Fruit fly (Drosophila melanogaster) whole organism, wandering third instar larva: ENCODE results near the gene Atac1.

ENCODE experiments used
- Abd-B ChIP-seq: fragments of >200 bp; optimal IDR thresholded peaks from 2 replicates; lab custom pipeline; 2017; ENCODE audit warnings: missing biosample characterization, missing genetic modification characterization
- CrebA ChIP-seq: fragments of 200-800 bp; sonication (Bioruptor generic); optimal IDR thresholded peaks from 2 replicates; lab custom pipeline; 2016; ENCODE audit warnings: missing biosample characterization, mild to moderate bottlenecking, missing genetic modification characterization, borderline replicate concordance
- Dfd ChIP-seq: fragments of >200 bp; optimal IDR thresholded peaks from 2 replicates; lab custom pipeline; 2017; ENCODE audit warnings: missing biosample characterization, missing genetic modification characterization
- GATAd ChIP-seq: sonication (Bioruptor generic); optimal IDR thresholded peaks from 2 replicates; lab custom pipeline; 2016; ENCODE audit warnings: missing biosample characterization, missing genetic modification characterization
- HLH106 ChIP-seq: fragments of 200-800 bp; optimal IDR thresholded peaks from 3 replicates; lab custom pipeline; 2019; ENCODE audit warnings: missing biosample characterization, mild to moderate bottlenecking, missing genetic modification characterization, moderate library complexity
- Hnf4 ChIP-seq: fragments of 200-800 bp; sonication (Bioruptor generic); optimal IDR thresholded peaks from 2 replicates; lab custom pipeline; 2016; ENCODE audit warnings: missing biosample characterization, mild to moderate bottlenecking, missing genetic modification characterization
- Jra ChIP-seq: sonication (Bioruptor generic); optimal IDR thresholded peaks from 2 replicates; lab custom pipeline; 2016; ENCODE audit warnings: missing biosample characterization, missing genetic modification characterization
- Myc ChIP-seq: fragments of >200 bp; optimal IDR thresholded peaks from 2 replicates; lab custom pipeline; 2017
- OdsH ChIP-seq: fragments of 200-800 bp; sonication (Bioruptor generic); optimal IDR thresholded peaks from 2 replicates; lab custom pipeline; 2016; ENCODE audit warnings: missing biosample characterization, mild to moderate bottlenecking, missing genetic modification characterization
- Rel ChIP-seq, 2 experiments: fragments of 200-800 bp; sonication (Bioruptor generic) in 1 of 2; optimal IDR thresholded peaks; 2 replicates in 1 of 2; 3 replicates in 1 of 2; lab custom pipeline; 2016 to 2019; ENCODE audit warnings: mild to moderate bottlenecking in 2 of 2, missing biosample characterization in 2 of 2, missing genetic modification characterization in 2 of 2, moderate library complexity in 1 of 2
- brk ChIP-seq: fragments of 200-800 bp; sonication (Bioruptor generic); optimal IDR thresholded peaks from 2 replicates; lab custom pipeline; 2016; ENCODE audit warnings: missing biosample characterization, mild to moderate bottlenecking, missing genetic modification characterization
- dl ChIP-seq, 2 experiments: fragments of 175-275, 200-275 bp in 1 of 2; fragments of 200-275 bp in 1 of 2; sonication (Bioruptor generic); optimal IDR thresholded peaks; lab custom pipeline; 2018; ENCODE audit warnings: mild to moderate bottlenecking in 2 of 2, missing biosample characterization in 2 of 2, missing genetic modification characterization in 2 of 2, moderate library complexity in 2 of 2; ENCODE audit not compliant: partially characterized antibody in 2 of 2, insufficient read depth in 1 of 2
- dsf ChIP-seq: sonication (Bioruptor generic); optimal IDR thresholded peaks from 2 replicates; lab custom pipeline; 2016; ENCODE audit warnings: missing biosample characterization, missing genetic modification characterization, borderline replicate concordance
- foxo ChIP-seq, 2 experiments: fragments of 200-800 bp; sonication (Bioruptor generic); optimal IDR thresholded peaks; 2 replicates in 1 of 2; 3 replicates in 1 of 2; lab custom pipeline; 2016 to 2017; ENCODE audit warnings: missing biosample characterization in 2 of 2, missing genetic modification characterization in 2 of 2
- fru ChIP-seq: fragments of 200-800 bp; sonication (Bioruptor generic); optimal IDR thresholded peaks from 3 replicates; lab custom pipeline; 2016; ENCODE audit warnings: missing biosample characterization, mild to moderate bottlenecking, missing genetic modification characterization
- h ChIP-seq: fragments of 200-800 bp; sonication (Bioruptor generic); optimal IDR thresholded peaks from 3 replicates; lab custom pipeline; 2016; ENCODE audit warnings: missing biosample characterization, mild to moderate bottlenecking, missing genetic modification characterization
- jim ChIP-seq: fragments of 175-275, 200-325 bp; sonication (Bioruptor generic); optimal IDR thresholded peaks from 2 replicates; lab custom pipeline; 2016; ENCODE audit warnings: missing biosample characterization, mild to moderate bottlenecking, missing genetic modification characterization
- pan ChIP-seq: fragments of >200 bp; optimal IDR thresholded peaks from 2 replicates; lab custom pipeline; 2017
- rgr ChIP-seq: fragments of 200-800 bp; sonication (Bioruptor generic); optimal IDR thresholded peaks from 3 replicates; lab custom pipeline; 2016; ENCODE audit warnings: missing biosample characterization, mild to moderate bottlenecking, missing genetic modification characterization
- sage ChIP-seq: fragments of 200-800 bp; sonication (Bioruptor generic); optimal IDR thresholded peaks from 2 replicates; lab custom pipeline; 2016; ENCODE audit warnings: missing biosample characterization, mild to moderate bottlenecking, missing genetic modification characterization
- usp ChIP-seq: fragments of >200 bp; optimal IDR thresholded peaks from 2 replicates; lab custom pipeline; 2017; ENCODE audit warnings: missing biosample characterization, missing genetic modification characterization
- woc ChIP-seq: sonication (Bioruptor generic); optimal IDR thresholded peaks from 2 replicates; lab custom pipeline; 2016; ENCODE audit warnings: missing biosample characterization, mild to moderate bottlenecking, missing genetic modification characterization

Atac1 gene

DNA sequence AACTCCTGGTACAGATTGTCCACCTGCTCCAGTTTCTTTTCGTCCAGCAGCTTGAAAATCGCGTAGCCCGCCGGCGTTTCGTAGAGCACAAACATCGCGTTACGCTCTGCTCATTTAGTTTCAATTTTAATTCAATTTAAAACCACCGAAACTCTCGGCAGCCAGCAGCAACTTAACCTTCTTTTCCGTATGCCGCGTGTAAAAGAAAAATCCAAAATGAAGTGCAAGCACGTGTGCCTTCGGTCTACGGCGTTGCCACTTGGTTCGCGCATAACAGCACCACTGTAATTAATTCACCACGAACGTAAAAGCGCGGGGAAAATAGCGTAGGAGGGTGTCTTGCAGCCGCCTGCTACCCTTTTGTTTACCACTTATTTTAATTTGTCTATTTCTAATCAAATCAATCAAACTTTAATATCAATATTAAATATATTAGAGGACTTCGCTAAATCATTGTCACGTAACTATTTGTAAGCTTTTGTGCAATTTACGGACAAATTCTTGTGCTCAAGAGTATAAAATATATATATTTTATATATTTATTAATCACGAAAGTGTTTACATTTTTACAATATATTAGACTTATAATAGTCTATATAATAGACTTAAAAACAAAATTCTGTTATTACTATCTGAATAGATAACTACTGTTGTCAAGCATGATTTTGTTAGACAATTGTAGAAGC lies 41.5 kb downstream of the Atac1 start, which contains the start of gene nop5 (continued):
- TF ChIP-seq dl (GFP tag; optimal IDR thresholded peaks at IDR 0.05; lab: Kevin White, UChicago; ENCODE audit: insufficient read depth in 1 of 2, partially characterized antibody in 2 of 2) (no peak), h (GFP tag; lab: Kevin White, UChicago) (no peak), CrebA (GFP tag; lab: Kevin White, UChicago) (no peak), jim (GFP tag; lab: Kevin White, UChicago) (no peak), foxo (GFP tag; optimal IDR thresholded peaks at IDR 0.05; lab: Kevin White, UChicago) (no peak), GATAd (GFP tag; lab: Kevin White, UChicago) (no peak), Rel (GFP tag; optimal IDR thresholded peaks at IDR 0.05; lab: Kevin White, UChicago) (no peak), Rel (tag; optimal IDR thresholded peaks at IDR 0.05; lab: Kevin White, UChicago) (peak; percentile 24), woc (GFP tag; lab: Kevin White, UChicago) (peak; percentile 55), sage (GFP tag; lab: Kevin White, UChicago) (no peak), rgr (no peak), Myc (lab: Kevin White, UChicago) (peak; percentile 60), brk (no peak), pan (lab: Kevin White, UChicago) (peak; percentile 87)
- TF ChIP-seq, all 38 proteins: peak for 9

DNA sequence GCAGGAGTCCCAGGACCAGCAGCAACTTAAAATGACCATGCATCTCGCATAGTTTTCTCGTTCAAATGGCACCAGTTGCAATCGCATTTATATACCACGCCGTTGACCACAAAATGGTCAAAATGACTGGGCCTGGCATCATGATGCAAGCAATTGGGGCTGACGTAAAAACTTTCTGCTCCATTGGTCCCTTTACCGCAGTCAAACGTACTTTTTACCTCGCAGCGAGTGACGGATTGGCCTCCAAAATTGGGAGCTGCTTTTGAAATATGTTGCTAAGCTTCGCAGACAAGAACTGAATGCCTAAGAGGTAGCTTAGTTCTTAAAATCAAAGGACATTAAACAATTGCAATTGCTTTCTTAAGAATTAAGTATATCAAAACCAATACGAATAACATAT lies 43.8 kb downstream of the Atac1 start, which contains the start of gene CG32829:
TSS of gene CG32829 (minus strand) at position 101 of the 400 bp plus-strand sequence.
- TF ChIP-seq Dfd (GFP tag; lab: Kevin White, UChicago) (no peak), foxo (GFP tag; optimal IDR thresholded peaks at IDR 0.05; lab: Kevin White, UChicago) (no peak), Myc (lab: Kevin White, UChicago) (no peak), fru (GFP tag; lab: Kevin White, UChicago) (no peak), Hnf4 (GFP tag; lab: Kevin White, UChicago) (no peak), OdsH (no peak), usp (no peak), Jra (GFP tag; lab: Kevin White, UChicago) (no peak), jim (GFP tag; lab: Kevin White, UChicago) (no peak), Abd-B (no peak), sage (GFP tag; lab: Kevin White, UChicago) (no peak), dsf (GFP tag; lab: Kevin White, UChicago) (no peak), dl (GFP tag; optimal IDR thresholded peaks at IDR 0.05; lab: Kevin White, UChicago; ENCODE audit: insufficient read depth in 1 of 2, partially characterized antibody in 2 of 2) (no peak)

dm6 chr2L:6913964-6914363 lies 46.2 kb downstream of the Atac1 start, which contains the start of gene Wee1:
Gene Wee1 (minus strand): TSS chr2L:6914138.
- TF ChIP-seq Myc (lab: Kevin White, UChicago), result no peak
- TF ChIP-seq HLH106 (tag; lab: Kevin White, UChicago), result no peak
- TF ChIP-seq sage (GFP tag; lab: Kevin White, UChicago), result no peak
